Worm (Caenorhabditis elegans) whole organism, early embryonic: ENCODE results near the gene apt-9.

Source experiments
- B0310.2 ChIP-seq: sonication (generic microtip); optimal IDR thresholded peaks from 2 replicates; lab custom pipeline; 2016; ENCODE audit warnings: mild to moderate bottlenecking, missing genetic modification characterization, missing compliant biosample characterization
- F13C5.2 ChIP-seq: sonication (generic microtip); optimal IDR thresholded peaks from 2 replicates; lab custom pipeline; 2017; ENCODE audit warnings: mild to moderate bottlenecking, missing genetic modification characterization, inconsistent platforms, missing compliant biosample characterization
- ama-1 ChIP-seq: fragments of 150-350 bp; optimal IDR thresholded peaks from 2 replicates; lab custom pipeline; 2014
- ceh-13 ChIP-seq: fragments of 200-800 bp; sonication (Bioruptor generic); optimal IDR thresholded peaks from 2 replicates; lab custom pipeline; 2018; ENCODE audit warnings: mild to moderate bottlenecking, missing genetic modification characterization, missing compliant biosample characterization
- ceh-36 ChIP-seq: sonication (generic microtip); optimal IDR thresholded peaks from 2 replicates; lab custom pipeline; 2016; ENCODE audit warnings: missing genetic modification characterization, inconsistent platforms, missing compliant biosample characterization
- ets-7 ChIP-seq: sonication (generic microtip); optimal IDR thresholded peaks from 2 replicates; lab custom pipeline; 2016; ENCODE audit warnings: missing genotype, missing genetic modification characterization, missing compliant biosample characterization
- flt-1 ChIP-seq: fragments of 200-800 bp; sonication (Bioruptor generic); IDR thresholded peaks from 2 replicates; pipeline ENCODE4 v1.3.6; 2022; ENCODE audit warnings: missing genetic modification characterization, missing compliant biosample characterization
- hmbx-1 ChIP-seq: sonication (generic microtip); optimal IDR thresholded peaks from 2 replicates; lab custom pipeline; 2016; ENCODE audit warnings: mild to moderate bottlenecking, missing genetic modification characterization, missing compliant biosample characterization
- hnd-1 ChIP-seq: sonication (generic microtip); optimal IDR thresholded peaks from 2 replicates; lab custom pipeline; 2016; ENCODE audit warnings: missing genetic modification characterization, missing compliant biosample characterization
- scrt-1 ChIP-seq: fragments of 200-800 bp; sonication (Bioruptor generic); IDR thresholded peaks from 2 replicates; pipeline ENCODE4 v1.3.6; 2022; ENCODE audit warnings: missing genetic modification characterization, missing compliant biosample characterization
- sea-1 ChIP-seq: fragments of 200-800 bp; sonication (Bioruptor generic); conservative IDR thresholded peaks from 2 replicates; pipeline ENCODE4 v1.3.6; 2022; ENCODE audit warnings: missing genetic modification characterization, missing compliant biosample characterization
- tbx-11 ChIP-seq: fragments of 200-800 bp; sonication (Bioruptor generic); IDR thresholded peaks from 2 replicates; pipeline ENCODE4 v1.3.6; 2022; ENCODE audit warnings: missing genetic modification characterization, missing compliant biosample characterization
- tbx-37 ChIP-seq: fragments of 200-800 bp; sonication (Bioruptor generic); conservative IDR thresholded peaks from 2 replicates; pipeline ENCODE4 v1.3.6; 2022; ENCODE audit warnings: missing genetic modification reagents, missing genetic modification characterization, missing compliant biosample characterization

ce11 chrX:11053615-11054014 lies 14.7 kb upstream of the apt-9 start, which contains the start of gene C09F12.2:
- no peak for TF ChIP-seq sea-1 (GFP tag; lab: Robert Waterston, UW)
- no peak for TF ChIP-seq ama-1 (lab: Kevin White, UChicago)
- no peak for TF ChIP-seq flt-1 (GFP tag; lab: Robert Waterston, UW)
- no peak for TF ChIP-seq ceh-13 (GFP tag; lab: Kevin White, UChicago)
- no peak for TF ChIP-seq ceh-36
- TF ChIP-seq B0310.2, result no peak
- no peak for TF ChIP-seq F13C5.2 (tag; lab: Kevin White, UChicago)
- no peak for TF ChIP-seq tbx-11
- no peak for TF ChIP-seq tbx-37 (GFP tag; lab: Robert Waterston, UW)
- TF ChIP-seq hmbx-1 (tag; lab: Kevin White, UChicago), result no peak
- TF ChIP-seq hnd-1 (tag; lab: Kevin White, UChicago), result no peak
- TF ChIP-seq scrt-1 (GFP tag; lab: Robert Waterston, UW), result no peak
- TF ChIP-seq ets-7, result no peak
